Fruit fly (Drosophila melanogaster): ENCODE results near the gene Or85d.
A peak's percentile ranks its signal among the peaks of the same experiment; 100 is the strongest.

DNA sequence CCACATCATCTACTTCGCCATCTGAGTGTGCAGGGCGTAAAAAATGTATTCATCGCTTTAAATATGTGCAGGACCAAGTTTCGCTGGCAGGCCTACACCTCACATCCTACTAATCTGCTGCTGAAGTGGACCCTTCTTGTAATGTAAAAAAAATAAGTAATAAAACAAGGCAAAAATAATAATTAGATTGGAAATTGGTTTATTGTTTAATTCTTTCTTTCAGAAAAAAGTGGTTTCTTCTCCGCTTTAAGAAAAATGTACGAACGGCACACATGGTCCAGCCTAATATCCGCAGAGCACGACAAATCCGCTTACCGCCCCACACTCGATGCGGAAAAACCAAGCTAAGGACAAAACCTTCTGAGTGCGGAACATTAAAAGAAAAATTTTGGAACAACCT is 6.5 kb upstream of the Or85d start:
- TF ChIP-seq rn (GFP tag; IDR thresholded peaks at IDR 0.05) (no peak), CG15710 (tag; optimal IDR thresholded peaks at IDR 0.05) (no peak), CG14655 (GFP tag; optimal IDR thresholded peaks at IDR 0.05) (no peak), EcR (GFP tag; optimal IDR thresholded peaks at IDR 0.05) (no peak), CG10348 (GFP tag; IDR thresholded peaks at IDR 0.05) (no peak), CG8159 (tag; optimal IDR thresholded peaks at IDR 0.05) (peak; percentile 59), Snoo (tag; optimal IDR thresholded peaks at IDR 0.05) (no peak), CG17806 (tag; optimal IDR thresholded peaks at IDR 0.05) (no peak), CG4496 (GFP tag; IDR thresholded peaks at IDR 0.05) (no peak), Pif1A (GFP tag; optimal IDR thresholded peaks at IDR 0.05) (no peak)
